Fruit fly (Drosophila melanogaster): ENCODE measurements around the gene Pgam5.

- TF ChIP-seq Crg-1 (GFP tag; optimal IDR thresholded peaks at IDR 0.05) (no peak), ovo (GFP tag; optimal IDR thresholded peaks at IDR 0.05) (no peak), cnc (optimal IDR thresholded peaks at IDR 0.05) (no peak), Mnt (GFP tag; optimal IDR thresholded peaks at IDR 0.05) (peak; percentile 66), kay (GFP tag; ENCODE audit: borderline replicate concordance) (no peak), CG14711 (tag; optimal IDR thresholded peaks at IDR 0.05) (peak; percentile 58), CG11617 (GFP tag; optimal IDR thresholded peaks at IDR 0.05) (no peak), CG7101 (tag; optimal IDR thresholded peaks at IDR 0.05) (peak; percentile 15), CG7045 (GFP tag; optimal IDR thresholded peaks at IDR 0.05) (no peak), CG5204 (GFP tag; optimal IDR thresholded peaks at IDR 0.05) (no peak), pad (GFP tag; optimal IDR thresholded peaks at IDR 0.05) (peak; percentile 13), cic (GFP tag; optimal IDR thresholded peaks at IDR 0.05) (peak; percentile 38), CG1620 (GFP tag; optimal IDR thresholded peaks at IDR 0.05) (peak; percentile 25), Clk (GFP tag; optimal IDR thresholded peaks at IDR 0.05) (no peak)
Measured at dm6 chrX:1922765-1923501, 49.6 kb upstream of the Pgam5 start, which contains the start of the genes eIF2Bepsilon and Ocrl.

Data from whole organism, adult.